Worm (Caenorhabditis elegans) whole organism, early embryonic: ENCODE measurements around the gene fbxc-54.

Experiments used
- B0310.2 ChIP-seq: sonication (generic microtip); optimal IDR thresholded peaks from 2 replicates; lab custom pipeline; 2016; ENCODE audit warnings: mild to moderate bottlenecking, missing genetic modification characterization, missing compliant biosample characterization
- F13C5.2 ChIP-seq: sonication (generic microtip); optimal IDR thresholded peaks from 2 replicates; lab custom pipeline; 2017; ENCODE audit warnings: mild to moderate bottlenecking, missing genetic modification characterization, inconsistent platforms, missing compliant biosample characterization
- aly-1 ChIP-seq: sonication (generic microtip); optimal IDR thresholded peaks from 2 replicates; lab custom pipeline; 2016; ENCODE audit warnings: missing genetic modification characterization, missing compliant biosample characterization
- ama-1 ChIP-seq: fragments of 150-350 bp; optimal IDR thresholded peaks from 2 replicates; lab custom pipeline; 2014
- ceh-13 ChIP-seq: fragments of 200-800 bp; sonication (Bioruptor generic); optimal IDR thresholded peaks from 2 replicates; lab custom pipeline; 2018; ENCODE audit warnings: mild to moderate bottlenecking, missing genetic modification characterization, missing compliant biosample characterization
- ceh-36 ChIP-seq: sonication (generic microtip); optimal IDR thresholded peaks from 2 replicates; lab custom pipeline; 2016; ENCODE audit warnings: missing genetic modification characterization, inconsistent platforms, missing compliant biosample characterization
- ets-7 ChIP-seq: sonication (generic microtip); optimal IDR thresholded peaks from 2 replicates; lab custom pipeline; 2016; ENCODE audit warnings: missing genotype, missing genetic modification characterization, missing compliant biosample characterization
- flt-1 ChIP-seq: fragments of 200-800 bp; sonication (Bioruptor generic); IDR thresholded peaks from 2 replicates; pipeline ENCODE4 v1.3.6; 2022; ENCODE audit warnings: missing genetic modification characterization, missing compliant biosample characterization
- hmbx-1 ChIP-seq: sonication (generic microtip); optimal IDR thresholded peaks from 2 replicates; lab custom pipeline; 2016; ENCODE audit warnings: mild to moderate bottlenecking, missing genetic modification characterization, missing compliant biosample characterization
- hmg-4 ChIP-seq: fragments of 200-800 bp; sonication (Bioruptor generic); optimal IDR thresholded peaks from 2 replicates; lab custom pipeline; 2018; ENCODE audit warnings: mild to moderate bottlenecking, missing genetic modification characterization, missing compliant biosample characterization
- hnd-1 ChIP-seq: sonication (generic microtip); optimal IDR thresholded peaks from 2 replicates; lab custom pipeline; 2016; ENCODE audit warnings: missing genetic modification characterization, missing compliant biosample characterization
- pes-1 ChIP-seq: fragments of 200-800 bp; sonication (Bioruptor generic); IDR thresholded peaks from 2 replicates; pipeline ENCODE4 v1.3.6; 2022; ENCODE audit warnings: missing genetic modification reagents, missing genetic modification characterization, missing compliant biosample characterization
- scrt-1 ChIP-seq: fragments of 200-800 bp; sonication (Bioruptor generic); IDR thresholded peaks from 2 replicates; pipeline ENCODE4 v1.3.6; 2022; ENCODE audit warnings: missing genetic modification characterization, missing compliant biosample characterization
- sea-1 ChIP-seq: fragments of 200-800 bp; sonication (Bioruptor generic); conservative IDR thresholded peaks from 2 replicates; pipeline ENCODE4 v1.3.6; 2022; ENCODE audit warnings: missing genetic modification characterization, missing compliant biosample characterization
- tbx-11 ChIP-seq: fragments of 200-800 bp; sonication (Bioruptor generic); IDR thresholded peaks from 2 replicates; pipeline ENCODE4 v1.3.6; 2022; ENCODE audit warnings: missing genetic modification characterization, missing compliant biosample characterization
- tbx-37 ChIP-seq: fragments of 200-800 bp; sonication (Bioruptor generic); conservative IDR thresholded peaks from 2 replicates; pipeline ENCODE4 v1.3.6; 2022; ENCODE audit warnings: missing genetic modification reagents, missing genetic modification characterization, missing compliant biosample characterization
- tra-4 ChIP-seq: sonication (generic microtip); optimal IDR thresholded peaks from 2 replicates; lab custom pipeline; 2017; ENCODE audit warnings: missing genetic modification characterization, missing compliant biosample characterization

Gene fbxc-54

DNA sequence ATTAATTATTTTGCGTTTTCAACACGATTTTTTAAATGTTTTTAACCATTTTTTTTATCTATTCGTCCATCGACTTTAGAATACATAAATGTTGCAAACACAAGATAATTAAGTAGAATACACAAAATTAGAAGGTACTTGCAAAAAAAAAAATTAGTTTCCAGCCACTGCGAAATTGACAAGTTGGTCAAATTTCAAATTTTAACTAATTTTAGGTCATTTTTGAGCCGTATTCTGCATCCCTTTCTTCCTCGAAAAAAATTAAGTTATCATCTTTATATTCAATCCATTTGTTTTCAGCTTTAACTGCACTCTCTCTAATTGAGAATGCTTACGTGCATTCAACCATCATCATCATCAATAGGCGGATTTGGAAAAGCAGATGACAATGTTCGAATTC, 37.8 kb downstream of the fbxc-54 start, which contains the start of gene egl-26:
Gene egl-26, plus strand, starts transcription at position 301 of the 400 bp plus-strand sequence.
- TF ChIP-seq sea-1 (GFP tag; lab: Robert Waterston, UW) (no peak), hmg-4 (no peak), F13C5.2 (tag; lab: Kevin White, UChicago) (no peak), aly-1 (tag; lab: Kevin White, UChicago) (no peak), tbx-11 (GFP tag; lab: Robert Waterston, UW) (no peak), hmbx-1 (tag; lab: Kevin White, UChicago) (no peak), B0310.2 (tag; lab: Kevin White, UChicago) (no peak), ceh-13 (GFP tag; lab: Kevin White, UChicago) (no peak), flt-1 (no peak), pes-1 (GFP tag; lab: Robert Waterston, UW) (no peak), scrt-1 (GFP tag; lab: Robert Waterston, UW) (no peak), tbx-37 (GFP tag; lab: Robert Waterston, UW) (no peak)

DNA sequence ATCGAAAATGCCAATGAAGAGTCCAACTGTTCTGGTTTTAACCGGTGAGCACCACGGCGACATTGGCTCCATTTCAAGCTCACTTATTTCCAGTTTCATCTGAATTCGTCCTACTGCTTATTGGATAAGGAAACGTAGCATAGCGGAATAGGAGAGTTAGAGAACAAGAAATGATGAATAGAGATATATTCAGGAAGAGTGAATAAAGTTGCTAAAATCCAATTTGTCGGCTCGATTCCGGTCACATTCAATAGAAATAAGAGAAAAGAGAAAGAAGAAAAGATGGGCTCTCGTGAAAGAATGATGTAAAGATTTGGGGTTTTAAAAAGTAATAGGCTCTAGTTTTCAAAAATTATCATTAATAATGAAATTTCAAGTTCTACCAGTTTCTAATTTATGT, 41.8 kb downstream of the fbxc-54 start:
- TF ChIP-seq ceh-36 (tag; lab: Kevin White, UChicago) (no peak), pes-1 (GFP tag; lab: Robert Waterston, UW) (no peak), ama-1 (lab: Kevin White, UChicago) (no peak), ceh-13 (GFP tag; lab: Kevin White, UChicago) (no peak), scrt-1 (GFP tag; lab: Robert Waterston, UW) (no peak), B0310.2 (tag; lab: Kevin White, UChicago) (no peak), F13C5.2 (tag; lab: Kevin White, UChicago) (no peak), tbx-37 (GFP tag; lab: Robert Waterston, UW) (no peak), hnd-1 (tag; lab: Kevin White, UChicago) (no peak), tra-4 (tag; lab: Kevin White, UChicago) (no peak), hmbx-1 (tag; lab: Kevin White, UChicago) (no peak), sea-1 (GFP tag; lab: Robert Waterston, UW) (no peak), aly-1 (tag; lab: Kevin White, UChicago) (no peak), flt-1 (no peak), ets-7 (tag; lab: Kevin White, UChicago) (no peak), tbx-11 (GFP tag; lab: Robert Waterston, UW) (no peak), hmg-4 (no peak)

DNA sequence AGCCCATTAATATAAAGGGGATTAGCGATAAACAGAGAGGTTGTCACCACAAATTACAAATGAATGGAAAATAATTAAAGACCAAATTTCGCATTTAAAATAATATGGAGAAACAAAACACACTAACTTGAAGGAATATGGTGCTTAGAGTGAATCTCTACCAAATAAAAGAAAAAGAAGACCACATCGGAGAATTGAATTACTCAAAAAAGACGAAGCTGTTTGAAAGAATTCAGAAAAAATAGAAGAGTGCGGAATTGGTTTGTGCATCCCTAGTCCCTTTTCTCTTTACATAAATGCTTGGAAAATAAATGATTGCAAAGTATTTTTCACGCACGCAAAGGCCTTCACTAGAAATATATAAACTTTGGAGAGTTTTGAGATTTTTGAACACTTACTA, 42.4 kb downstream of the fbxc-54 start:
- TF ChIP-seq F13C5.2 (tag; lab: Kevin White, UChicago) (no peak), tbx-11 (GFP tag; lab: Robert Waterston, UW) (no peak)

DNA sequence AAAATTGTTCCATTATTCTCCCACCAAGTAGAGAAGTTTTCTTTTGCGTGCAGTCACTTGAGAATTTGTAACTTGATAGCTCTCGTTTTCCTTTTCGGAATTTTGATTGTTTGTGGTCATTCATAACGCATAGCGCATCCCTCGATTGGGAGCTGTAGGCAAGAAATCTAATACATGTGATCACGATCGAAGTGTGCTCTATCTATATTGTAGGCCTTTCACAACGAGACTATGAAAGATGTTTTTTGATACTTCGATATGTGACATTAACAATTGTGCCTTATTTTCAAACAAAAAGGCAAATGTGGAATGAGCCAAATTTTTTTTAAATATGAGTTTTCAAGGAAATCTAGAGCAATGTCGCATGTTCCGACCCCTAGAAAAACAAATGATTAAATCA, 44.3 kb downstream of the fbxc-54 start:
- TF ChIP-seq hmg-4 = no peak

DNA sequence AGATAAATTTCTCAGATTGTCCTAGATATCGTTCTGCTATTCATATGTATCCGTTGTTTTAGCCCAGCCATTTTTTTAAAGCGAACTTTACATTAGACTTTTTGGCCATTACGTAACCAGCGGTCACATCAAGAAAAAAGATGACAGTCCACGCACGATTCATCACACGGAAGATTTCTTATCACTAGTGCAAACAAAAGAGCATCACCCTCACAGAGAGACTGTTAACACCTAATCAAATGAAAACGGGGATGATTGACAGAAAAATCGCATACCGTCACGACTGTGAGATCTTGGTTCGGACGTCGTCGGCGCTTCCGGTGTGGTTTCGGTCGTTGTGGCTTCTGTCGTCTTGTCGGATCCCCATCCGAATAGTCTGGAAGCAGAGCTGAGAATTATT, 45.1 kb downstream of the fbxc-54 start:
- TF ChIP-seq ceh-13 (GFP tag; lab: Kevin White, UChicago) = no peak
- TF ChIP-seq ceh-36 (tag; lab: Kevin White, UChicago) = no peak
- TF ChIP-seq hnd-1 (tag; lab: Kevin White, UChicago) = no peak
- TF ChIP-seq pes-1 (GFP tag; lab: Robert Waterston, UW) = no peak
- no peak for TF ChIP-seq aly-1 (tag; lab: Kevin White, UChicago)
- TF ChIP-seq tra-4 (tag; lab: Kevin White, UChicago) = no peak
- no peak for TF ChIP-seq flt-1
- TF ChIP-seq F13C5.2 (tag; lab: Kevin White, UChicago) = no peak
- TF ChIP-seq ets-7 (tag; lab: Kevin White, UChicago) = no peak
- TF ChIP-seq hmg-4 = no peak
- TF ChIP-seq tbx-11 (GFP tag; lab: Robert Waterston, UW) = no peak
- no peak for TF ChIP-seq scrt-1 (GFP tag; lab: Robert Waterston, UW)
- no peak for TF ChIP-seq B0310.2 (tag; lab: Kevin White, UChicago)
- no peak for TF ChIP-seq tbx-37 (GFP tag; lab: Robert Waterston, UW)
- TF ChIP-seq hmbx-1 (tag; lab: Kevin White, UChicago) = no peak
- TF ChIP-seq sea-1 (GFP tag; lab: Robert Waterston, UW) = no peak

DNA sequence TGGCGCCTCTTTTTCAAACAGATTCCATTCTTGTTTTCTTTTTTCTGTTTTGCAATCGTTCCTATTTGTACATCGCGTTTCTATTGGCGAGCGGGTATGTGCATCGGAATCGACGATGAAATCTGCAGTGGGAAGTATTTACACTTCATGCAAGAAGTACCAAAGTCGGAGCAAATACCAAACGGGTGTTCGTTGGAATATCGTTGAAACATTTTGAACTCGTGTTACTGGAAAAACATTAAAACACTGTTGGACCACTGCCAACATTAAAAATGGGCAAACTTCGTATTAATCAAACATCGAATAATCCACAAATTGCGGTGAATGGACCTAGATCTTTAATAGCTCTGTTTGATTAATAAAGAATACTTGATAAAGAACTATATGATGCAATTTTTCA, 47.6 kb downstream of the fbxc-54 start, which contains the start of gene C23H3.9:
Gene C23H3.9, minus strand, starts transcription at position 101 of the 400 bp plus-strand sequence.
- no peak for TF ChIP-seq B0310.2 (tag; lab: Kevin White, UChicago)
- TF ChIP-seq scrt-1 (GFP tag; lab: Robert Waterston, UW) = no peak
- no peak for TF ChIP-seq hmbx-1 (tag; lab: Kevin White, UChicago)
- no peak for TF ChIP-seq ceh-13 (GFP tag; lab: Kevin White, UChicago)
- TF ChIP-seq ceh-36 (tag; lab: Kevin White, UChicago) = no peak
- TF ChIP-seq tbx-11 (GFP tag; lab: Robert Waterston, UW) = no peak
- no peak for TF ChIP-seq flt-1
